Fruit fly (Drosophila melanogaster): ENCODE measurements around the gene Anp.
A peak's percentile ranks its signal among the peaks of the same experiment; 100 is the strongest.

Anp gene

dm6 chr3R:30203104-30203986 lies 6.4 kb upstream of the Anp start (continued):
- peak; percentile 95 for TF ChIP-seq CoRest (tag; optimal IDR thresholded peaks at IDR 0.05)
- no peak for TF ChIP-seq inv (GFP tag; IDR thresholded peaks at IDR 0.05; ENCODE audit: partially characterized antibody)
- peak; percentile 91 for TF ChIP-seq CG32532 (GFP tag; IDR thresholded peaks at IDR 0.05)
- no peak for TF ChIP-seq zen2 (GFP tag; IDR thresholded peaks at IDR 0.05; ENCODE audit: partially characterized antibody)
- peak; percentile 67 for TF ChIP-seq Lhr (GFP tag; optimal IDR thresholded peaks at IDR 0.05)
- TF ChIP-seq Hsf (GFP tag; optimal IDR thresholded peaks at IDR 0.05): peak; percentile 93
- peak; percentile 75 for TF ChIP-seq CG11696 (GFP tag; IDR thresholded peaks at IDR 0.05)
- peak; percentile 92 for TF ChIP-seq seq (GFP tag; IDR thresholded peaks at IDR 0.05)
- TF ChIP-seq CG15269 (tag; optimal IDR thresholded peaks at IDR 0.05): peak; percentile 91
- peak; percentile 96 for TF ChIP-seq so (GFP tag; IDR thresholded peaks at IDR 0.05)
- peak; percentile 76 for TF ChIP-seq CG30020 (tag; optimal IDR thresholded peaks at IDR 0.05)
- TF ChIP-seq CG31441 (GFP tag; IDR thresholded peaks at IDR 0.05): peak; percentile 94
- TF ChIP-seq nmo (GFP tag; optimal IDR thresholded peaks at IDR 0.05): peak; percentile 98
- peak; percentile 90 for TF ChIP-seq Awh (GFP tag; IDR thresholded peaks at IDR 0.05)
- peak; percentile 95 for TF ChIP-seq Ptx1 (GFP tag; IDR thresholded peaks at IDR 0.05)
- TF ChIP-seq CG13123 (GFP tag; optimal IDR thresholded peaks at IDR 0.05): peak; percentile 77
- peak; percentile 97 for TF ChIP-seq Six4 (GFP tag; optimal IDR thresholded peaks at IDR 0.05)
- peak; percentile 72 for TF ChIP-seq Taf1 (GFP tag; IDR thresholded peaks at IDR 0.05)
- peak; percentile 93 for TF ChIP-seq CG11398 (GFP tag; optimal IDR thresholded peaks at IDR 0.05)
- TF ChIP-seq pnt (GFP tag; optimal IDR thresholded peaks at IDR 0.05): peak; percentile 97
- TF ChIP-seq cato (GFP tag; optimal IDR thresholded peaks at IDR 0.05; ENCODE audit: borderline replicate concordance): peak; percentile 77
- peak; percentile 85 for TF ChIP-seq CG13894 (tag; optimal IDR thresholded peaks at IDR 0.05)
- peak; percentile 97 for TF ChIP-seq CG4820 (GFP tag; optimal IDR thresholded peaks at IDR 0.05)
- peak; percentile 90 for TF ChIP-seq CG9215 (GFP tag; IDR thresholded peaks at IDR 0.05)
- peak; percentile 99 for TF ChIP-seq Side (GFP tag; optimal IDR thresholded peaks at IDR 0.05)
- TF ChIP-seq CG4404 (GFP tag; IDR thresholded peaks at IDR 0.05): peak; percentile 89
- peak; percentile 96 for TF ChIP-seq gem (tag; optimal IDR thresholded peaks at IDR 0.05)
- TF ChIP-seq CG6272 (GFP tag; IDR thresholded peaks at IDR 0.05): peak; percentile 84
- TF ChIP-seq dm (GFP tag; optimal IDR thresholded peaks at IDR 0.05): peak; percentile 87
- peak; percentile 93 for TF ChIP-seq CG12942 (GFP tag; optimal IDR thresholded peaks at IDR 0.05)
- TF ChIP-seq schlank (tag; optimal IDR thresholded peaks at IDR 0.05): peak; percentile 83
- peak; percentile 72 for TF ChIP-seq salm (tag; optimal IDR thresholded peaks at IDR 0.05)

DNA sequence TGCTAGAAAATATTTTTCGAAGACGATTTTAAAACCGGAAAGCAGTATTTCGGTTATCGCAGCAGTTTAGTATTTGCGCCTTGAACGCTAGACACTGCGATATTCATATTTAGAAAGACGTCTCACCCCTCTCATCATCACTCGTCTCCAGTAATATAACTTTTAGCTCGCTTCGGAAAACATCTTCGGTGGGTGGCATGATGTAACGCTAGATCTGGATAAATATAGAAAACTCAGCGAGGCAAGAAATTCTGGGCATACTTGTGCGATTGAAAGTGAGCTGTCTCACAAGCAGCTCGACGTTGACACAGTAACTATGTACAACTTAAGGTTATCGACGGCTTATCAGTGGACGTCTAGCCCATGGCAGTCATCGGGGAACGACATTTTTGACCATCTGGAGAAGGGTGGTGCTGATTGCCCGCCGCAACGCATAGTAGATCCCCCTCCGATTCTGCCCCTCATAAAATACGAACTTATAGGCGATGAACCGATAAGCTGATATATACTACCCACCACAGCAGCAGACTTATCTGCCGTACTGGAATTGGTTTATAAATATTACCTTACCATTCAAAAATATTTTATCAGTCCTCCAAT lies 5.6 kb upstream of the Anp start:
- TF ChIP-seq Ada2b (GFP tag; IDR thresholded peaks at IDR 0.05) (no peak), ase (GFP tag; IDR thresholded peaks at IDR 0.05) (no peak), sug (tag; optimal IDR thresholded peaks at IDR 0.05) (peak; percentile 65), luna (GFP tag; optimal IDR thresholded peaks at IDR 0.05) (no peak), exex (tag; optimal IDR thresholded peaks at IDR 0.05) (peak; percentile 35), bcd (GFP tag; optimal IDR thresholded peaks at IDR 0.05) (no peak), crc (GFP tag; optimal IDR thresholded peaks at IDR 0.05) (no peak), CG13123 (GFP tag; optimal IDR thresholded peaks at IDR 0.05) (no peak), Pdp1 (GFP tag; optimal IDR thresholded peaks at IDR 0.05) (peak in 1 of 2 experiments; percentile 67), GATAe (GFP tag; conservative IDR thresholded peaks at IDR 0.05) (peak; percentile 79), gcm (GFP tag; optimal IDR thresholded peaks at IDR 0.05) (no peak), B-H2 (GFP tag; optimal IDR thresholded peaks at IDR 0.05) (no peak), ara (GFP tag; IDR thresholded peaks at IDR 0.05) (no peak), yki (optimal IDR thresholded peaks at IDR 0.05) (no peak), dati (GFP tag; IDR thresholded peaks at IDR 0.05) (no peak), peb (GFP tag; IDR thresholded peaks at IDR 0.05) (no peak), z (GFP tag; IDR thresholded peaks at IDR 0.05) (no peak), Vsx1 (GFP tag; optimal IDR thresholded peaks at IDR 0.05) (no peak), CG34376 (GFP tag; optimal IDR thresholded peaks at IDR 0.05) (peak; percentile 18), CG7372 (GFP tag; IDR thresholded peaks at IDR 0.05) (no peak)
